Worm (Caenorhabditis elegans) whole organism, L4 larva: Measurements from ENCODE around the gene R09H10.7.

Experiments
- ZK337.2 ChIP-seq: fragments of 200-800 bp; sonication (Bioruptor generic); IDR thresholded peaks from 2 replicates; pipeline ENCODE4 v1.3.6; 2022; ENCODE audit warnings: missing genetic modification reagents, missing genetic modification characterization, missing compliant biosample characterization
- lsy-2 ChIP-seq, 2 experiments: fragments of 150-350 bp in 1 of 2; sonication (generic microtip) in 1 of 2; optimal IDR thresholded peaks; 2 replicates each; lab custom pipeline; 2014 to 2017; ENCODE audit warnings: missing biosample characterization in 2 of 2, missing genetic modification characterization in 2 of 2
- nhr-28 ChIP-seq: fragments of 150-350 bp; optimal IDR thresholded peaks from 2 replicates; lab custom pipeline; 2014; ENCODE audit warnings: missing biosample characterization, missing genetic modification characterization
- nhr-42 ChIP-seq: fragments of 200-800 bp; sonication (Bioruptor generic); IDR thresholded peaks from 2 replicates; pipeline ENCODE4 v1.3.6; 2022; ENCODE audit warnings: missing genetic modification characterization, missing compliant biosample characterization
- unc-39 ChIP-seq: sonication (generic microtip); optimal IDR thresholded peaks from 2 replicates; lab custom pipeline; 2017; ENCODE audit warnings: missing biosample characterization, missing genetic modification characterization

- TF ChIP-seq nhr-28 (tag; lab: Kevin White, UChicago) (no peak), unc-39 (tag; lab: Kevin White, UChicago) (no peak), ZK337.2 (GFP tag; lab: Robert Waterston, UW) (no peak), nhr-42 (GFP tag; lab: Robert Waterston, UW) (no peak), lsy-2 (tag; optimal IDR thresholded peaks at IDR 0.05; lab: Kevin White, UChicago) (no peak)
Measured at ce11 chrIV:10599983-10600382, 20.9 kb upstream of the R09H10.7 start, which contains the start of gene R09H10.1.
